Worm (Caenorhabditis elegans) whole organism, early embryonic: ENCODE measurements around the gene T19D2.13.

Source experiments
- F13C5.2 ChIP-seq: sonication (generic microtip); optimal IDR thresholded peaks from 2 replicates; lab custom pipeline; 2017; ENCODE audit warnings: mild to moderate bottlenecking, missing genetic modification characterization, inconsistent platforms, missing compliant biosample characterization
- ama-1 ChIP-seq: fragments of 150-350 bp; optimal IDR thresholded peaks from 2 replicates; lab custom pipeline; 2014
- ceh-36 ChIP-seq: sonication (generic microtip); optimal IDR thresholded peaks from 2 replicates; lab custom pipeline; 2016; ENCODE audit warnings: missing genetic modification characterization, inconsistent platforms, missing compliant biosample characterization
- scrt-1 ChIP-seq: fragments of 200-800 bp; sonication (Bioruptor generic); IDR thresholded peaks from 2 replicates; pipeline ENCODE4 v1.3.6; 2022; ENCODE audit warnings: missing genetic modification characterization, missing compliant biosample characterization

DNA sequence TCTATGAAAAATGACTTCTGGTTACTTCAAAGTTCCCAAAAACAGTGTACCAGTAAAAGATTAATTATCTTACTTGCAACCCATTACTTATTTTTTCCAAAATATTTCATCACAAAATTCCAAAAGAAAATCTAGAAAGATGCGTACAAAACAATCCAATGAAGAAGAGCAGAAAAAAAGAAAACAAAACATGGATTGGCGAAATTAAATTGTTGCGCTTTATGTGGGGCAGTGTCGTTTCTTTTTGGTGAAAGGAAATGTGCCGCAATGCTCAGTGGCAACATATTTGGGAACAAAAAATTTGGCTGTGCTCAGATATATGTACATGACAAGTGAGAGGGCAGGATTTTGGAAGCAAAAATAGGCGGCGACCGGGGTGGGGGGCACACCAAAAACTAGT is 46.4 kb upstream of the T19D2.13 start:
- TF ChIP-seq ceh-36 (tag; lab: Kevin White, UChicago), result no peak
- TF ChIP-seq scrt-1, result no peak
- no peak for TF ChIP-seq ama-1
- TF ChIP-seq F13C5.2 (tag; lab: Kevin White, UChicago), result no peak
